Fruit fly (Drosophila melanogaster) whole organism, embryonic: ENCODE results near the gene can.

ENCODE experiments used
- Abd-B ChIP-seq: fragments of 200-800 bp; sonication (Bioruptor generic); optimal IDR thresholded peaks from 2 replicates; lab custom pipeline; 2018; ENCODE audit warnings: missing biosample characterization, mild to moderate bottlenecking, missing genetic modification characterization, moderate library complexity
- Ada2b ChIP-seq: fragments of 200-800 bp; sonication (Bioruptor generic); IDR thresholded peaks from 2 replicates; pipeline ENCODE4 v1.3.6; 2022; ENCODE audit warnings: missing biosample characterization, missing genetic modification characterization
- Bdp1 ChIP-seq: fragments of 200-800 bp; sonication (Bioruptor generic); optimal IDR thresholded peaks from 3 replicates; lab custom pipeline; 2016; ENCODE audit warnings: missing biosample characterization, missing genetic modification characterization
- Blimp-1 ChIP-seq: fragments of 200-800 bp; sonication (Bioruptor generic); optimal IDR thresholded peaks from 3 replicates; lab custom pipeline; 2018; ENCODE audit warnings: missing biosample characterization, missing genetic modification characterization, mild to moderate bottlenecking, moderate library complexity, missing genetic modification reagents
- Bteb2 ChIP-seq: fragments of 200-800 bp; sonication (Bioruptor generic); optimal IDR thresholded peaks from 2 replicates; lab custom pipeline; 2016; ENCODE audit warnings: missing biosample characterization, missing genetic modification characterization
- CG10209 ChIP-seq: fragments of 200-800 bp; sonication (Bioruptor generic); optimal IDR thresholded peaks from 3 replicates; lab custom pipeline; 2017; ENCODE audit warnings: missing biosample characterization, mild to moderate bottlenecking, missing genetic modification characterization, missing genetic modification reagents
- CG10267 ChIP-seq: fragments of 200-800 bp; sonication (Bioruptor generic); optimal IDR thresholded peaks from 2 replicates; lab custom pipeline; 2018; ENCODE audit warnings: missing biosample characterization, mild to moderate bottlenecking, missing genetic modification characterization, moderate library complexity
- CG10431 ChIP-seq: fragments of 200-800 bp; sonication (Bioruptor generic); optimal IDR thresholded peaks from 3 replicates; lab custom pipeline; 2018; ENCODE audit warnings: missing biosample characterization, mild to moderate bottlenecking, missing genetic modification characterization
- CG10462 ChIP-seq: fragments of 200-800 bp; sonication (Bioruptor generic); optimal IDR thresholded peaks from 2 replicates; lab custom pipeline; 2016; ENCODE audit warnings: missing biosample characterization, missing genetic modification characterization
- CG11085 ChIP-seq: fragments of 200-800 bp; sonication (Bioruptor generic); IDR thresholded peaks from 2 replicates; pipeline ENCODE4 v1.3.6; 2022; ENCODE audit warnings: missing biosample characterization, missing genetic modification characterization
- CG14050 ChIP-seq: fragments of 200-800 bp; sonication (Bioruptor generic); IDR thresholded peaks from 3 replicates; pipeline ENCODE4 v1.3.6; 2022; ENCODE audit warnings: missing biosample characterization, missing genetic modification characterization
- CG14710 ChIP-seq: fragments of 200-800 bp; sonication (Bioruptor generic); optimal IDR thresholded peaks from 3 replicates; lab custom pipeline; 2019; ENCODE audit warnings: missing biosample characterization, mild to moderate bottlenecking, missing genetic modification characterization, moderate library complexity
- CG14860 ChIP-seq: fragments of 200-800 bp; sonication (Bioruptor generic); IDR thresholded peaks from 3 replicates; pipeline ENCODE4 v1.3.6; 2022; ENCODE audit warnings: missing biosample characterization, missing genetic modification characterization; ENCODE audit not compliant: partially characterized antibody
- CG15269 ChIP-seq: fragments of 200-800 bp; sonication (Bioruptor generic); optimal IDR thresholded peaks from 2 replicates; lab custom pipeline; 2018; ENCODE audit warnings: missing biosample characterization, mild to moderate bottlenecking, missing genetic modification characterization, moderate library complexity
- CG17328 ChIP-seq: fragments of 200-800 bp; sonication (Bioruptor generic); IDR thresholded peaks from 2 replicates; pipeline ENCODE4 v1.3.6; 2022; ENCODE audit warnings: missing biosample characterization, missing genetic modification characterization
- CG17568 ChIP-seq: fragments of 200-800 bp; sonication (Bioruptor generic); optimal IDR thresholded peaks from 2 replicates; lab custom pipeline; 2018; ENCODE audit warnings: missing biosample characterization, mild to moderate bottlenecking, missing genetic modification characterization, moderate library complexity
- CG31388 ChIP-seq: fragments of 200-800 bp; sonication (Bioruptor generic); optimal IDR thresholded peaks from 2 replicates; lab custom pipeline; 2016; ENCODE audit warnings: missing biosample characterization, missing genetic modification characterization
- CG34376 ChIP-seq: fragments of 200-800 bp; sonication (Bioruptor generic); optimal IDR thresholded peaks from 2 replicates; lab custom pipeline; 2018; ENCODE audit warnings: missing biosample characterization, mild to moderate bottlenecking, missing genetic modification characterization
- CG42726 ChIP-seq: fragments of 200-800 bp; sonication (Bioruptor generic); IDR thresholded peaks from 2 replicates; pipeline ENCODE4 v1.3.6; 2022; ENCODE audit warnings: missing biosample characterization, missing genetic modification characterization; ENCODE audit not compliant: partially characterized antibody
- CG6175 ChIP-seq: fragments of 200-800 bp; sonication (Bioruptor generic); IDR thresholded peaks from 3 replicates; pipeline ENCODE4 v1.3.6; 2022; ENCODE audit warnings: missing biosample characterization, missing genetic modification characterization
- CG9437 ChIP-seq: fragments of 200-800 bp; sonication (Bioruptor generic); optimal IDR thresholded peaks from 2 replicates; lab custom pipeline; 2018; ENCODE audit warnings: missing biosample characterization, mild to moderate bottlenecking, missing genetic modification characterization
- Dll ChIP-seq: fragments of 200-800 bp; sonication (Bioruptor generic); IDR thresholded peaks from 4 replicates; pipeline ENCODE4 v1.3.6; 2022; ENCODE audit warnings: missing biosample characterization, missing genetic modification characterization; ENCODE audit not compliant: partially characterized antibody
- Dref ChIP-seq: fragments of 200-800 bp; sonication (Bioruptor generic); IDR thresholded peaks from 2 replicates; pipeline ENCODE4 v1.3.6; 2022; ENCODE audit warnings: missing biosample characterization, missing genetic modification characterization
- Elba2 ChIP-seq: fragments of 200-800 bp; sonication (Bioruptor generic); optimal IDR thresholded peaks from 3 replicates; lab custom pipeline; 2016; ENCODE audit warnings: missing biosample characterization, missing genetic modification characterization
- Fer1 ChIP-seq: fragments of 200-800 bp; sonication (Bioruptor generic); optimal IDR thresholded peaks from 2 replicates; lab custom pipeline; 2017; ENCODE audit warnings: missing biosample characterization, mild to moderate bottlenecking, missing genetic modification characterization
- HLH54F ChIP-seq: fragments of 200-800 bp; sonication (Bioruptor generic); optimal IDR thresholded peaks from 3 replicates; lab custom pipeline; 2016; ENCODE audit warnings: missing biosample characterization, missing genetic modification characterization
- HLHmδ ChIP-seq: fragments of 200-800 bp; sonication (Bioruptor generic); optimal IDR thresholded peaks from 2 replicates; lab custom pipeline; 2018; ENCODE audit warnings: missing biosample characterization, mild to moderate bottlenecking, missing genetic modification characterization, moderate library complexity
- NC2β ChIP-seq: fragments of 200-800 bp; sonication (Bioruptor generic); optimal IDR thresholded peaks from 2 replicates; lab custom pipeline; 2016; ENCODE audit warnings: missing biosample characterization, missing genetic modification characterization
- Nf-YA ChIP-seq: fragments of 200-800 bp; sonication (Bioruptor generic); IDR thresholded peaks from 2 replicates; pipeline ENCODE4 v1.3.6; 2022; ENCODE audit warnings: missing biosample characterization, missing genetic modification characterization
- Poxn ChIP-seq: fragments of 200-800 bp; sonication (Bioruptor generic); IDR thresholded peaks from 2 replicates; pipeline ENCODE4 v1.3.6; 2022; ENCODE audit warnings: missing biosample characterization, missing genetic modification characterization
- Sin3A ChIP-seq: fragments of >200 bp; optimal IDR thresholded peaks from 2 replicates; lab custom pipeline; 2018
- TFAM ChIP-seq: fragments of 200-800 bp; sonication (Bioruptor generic); optimal IDR thresholded peaks from 2 replicates; lab custom pipeline; 2017; ENCODE audit warnings: missing biosample characterization, missing genetic modification characterization, inconsistent platforms
- Vsx1 ChIP-seq: fragments of 200-800 bp; sonication (Bioruptor generic); optimal IDR thresholded peaks from 2 replicates; lab custom pipeline; 2017; ENCODE audit warnings: missing biosample characterization, mild to moderate bottlenecking, missing genetic modification characterization, missing genetic modification reagents
- al ChIP-seq: fragments of 200-800 bp; sonication (Bioruptor generic); IDR thresholded peaks from 2 replicates; pipeline ENCODE4 v1.3.6; 2022; ENCODE audit warnings: missing biosample characterization, missing genetic modification characterization
- ara ChIP-seq: fragments of 200-800 bp; sonication (Bioruptor generic); IDR thresholded peaks from 2 replicates; pipeline ENCODE4 v1.3.6; 2022; ENCODE audit warnings: missing biosample characterization, missing genetic modification characterization
- btn ChIP-seq: fragments of 200-800 bp; sonication (Bioruptor generic); optimal IDR thresholded peaks from 2 replicates; lab custom pipeline; 2016; ENCODE audit warnings: missing biosample characterization, missing genetic modification characterization
- cwo ChIP-seq: fragments of 200-800 bp; sonication (Bioruptor generic); optimal IDR thresholded peaks from 3 replicates; lab custom pipeline; 2017; ENCODE audit warnings: missing biosample characterization, missing genetic modification characterization, mild to moderate bottlenecking, moderate library complexity, missing genetic modification reagents
- eve ChIP-seq, 2 experiments: fragments of >200 bp; optimal IDR thresholded peaks; 2 replicates each; lab custom pipeline; 2017; ENCODE audit warnings: missing biosample characterization in 2 of 2, missing genetic modification characterization in 2 of 2
- ewg ChIP-seq: fragments of 200-800 bp; sonication (Bioruptor generic); optimal IDR thresholded peaks from 3 replicates; lab custom pipeline; 2017; ENCODE audit warnings: mild to moderate bottlenecking, missing biosample characterization, missing genetic modification reagents, missing genetic modification characterization
- fd102C ChIP-seq: fragments of 200-800 bp; sonication (Bioruptor generic); optimal IDR thresholded peaks from 2 replicates; lab custom pipeline; 2018; ENCODE audit warnings: missing biosample characterization, mild to moderate bottlenecking, missing genetic modification characterization, moderate library complexity
- fru ChIP-seq: fragments of >200 bp; optimal IDR thresholded peaks from 2 replicates; lab custom pipeline; 2017
- gem ChIP-seq: fragments of 200-800 bp; sonication (Bioruptor generic); optimal IDR thresholded peaks from 2 replicates; lab custom pipeline; 2019; ENCODE audit warnings: missing biosample characterization, mild to moderate bottlenecking, missing genetic modification characterization, moderate library complexity
- gt ChIP-seq: fragments of 200-800 bp; sonication (Bioruptor generic); IDR thresholded peaks from 2 replicates; pipeline ENCODE4 v1.3.6; 2022; ENCODE audit warnings: missing biosample characterization, missing genetic modification characterization
- ind ChIP-seq: fragments of 200-800 bp; sonication (Bioruptor generic); optimal IDR thresholded peaks from 3 replicates; lab custom pipeline; 2016; ENCODE audit warnings: missing biosample characterization, missing genetic modification characterization
- insv ChIP-seq, 2 experiments: fragments of 200-800 bp; sonication (Bioruptor generic); optimal IDR thresholded peaks; 3 replicates each; lab custom pipeline; 2016 to 2018; ENCODE audit warnings: missing biosample characterization in 2 of 2, missing genetic modification characterization in 2 of 2
- oc ChIP-seq: fragments of 200-800 bp; sonication (Bioruptor generic); optimal IDR thresholded peaks from 2 replicates; lab custom pipeline; 2018; ENCODE audit warnings: missing biosample characterization, mild to moderate bottlenecking, missing genetic modification characterization, moderate library complexity
- prd ChIP-seq, 3 experiments: fragments of >200 bp in 2 of 3; fragments of 200-800 bp in 1 of 3; sonication (Bioruptor generic) in 1 of 3; optimal IDR thresholded peaks in 2 of 3; IDR thresholded peaks in 1 of 3; 2 replicates in 2 of 3; 3 replicates in 1 of 3; pipeline versions ENCODE4 v1.3.6 to Lab custom; 2017 to 2022; ENCODE audit warnings: missing biosample characterization in 1 of 3, missing genetic modification characterization in 1 of 3
- pros ChIP-seq: fragments of 200-800 bp; sonication (Bioruptor generic); optimal IDR thresholded peaks from 3 replicates; lab custom pipeline; 2019; ENCODE audit warnings: missing biosample characterization, mild to moderate bottlenecking, missing genetic modification characterization, moderate library complexity
- pum ChIP-seq: fragments of 200-800 bp; sonication (Bioruptor generic); optimal IDR thresholded peaks from 2 replicates; lab custom pipeline; 2016; ENCODE audit warnings: missing biosample characterization, missing genetic modification characterization
- rib ChIP-seq: fragments of 200-800 bp; sonication (Bioruptor generic); IDR thresholded peaks from 2 replicates; pipeline ENCODE4 v1.3.6; 2022; ENCODE audit warnings: missing biosample characterization, missing genetic modification characterization
- vvl ChIP-seq: fragments of 200-800 bp; sonication (Bioruptor generic); IDR thresholded peaks from 2 replicates; pipeline ENCODE4 v1.3.6; 2022; ENCODE audit warnings: missing biosample characterization, missing genetic modification characterization
- zen ChIP-seq: fragments of 200-800 bp; sonication (Bioruptor generic); optimal IDR thresholded peaks from 3 replicates; lab custom pipeline; 2018; ENCODE audit warnings: missing biosample characterization, mild to moderate bottlenecking, missing genetic modification characterization, moderate library complexity

can gene

DNA sequence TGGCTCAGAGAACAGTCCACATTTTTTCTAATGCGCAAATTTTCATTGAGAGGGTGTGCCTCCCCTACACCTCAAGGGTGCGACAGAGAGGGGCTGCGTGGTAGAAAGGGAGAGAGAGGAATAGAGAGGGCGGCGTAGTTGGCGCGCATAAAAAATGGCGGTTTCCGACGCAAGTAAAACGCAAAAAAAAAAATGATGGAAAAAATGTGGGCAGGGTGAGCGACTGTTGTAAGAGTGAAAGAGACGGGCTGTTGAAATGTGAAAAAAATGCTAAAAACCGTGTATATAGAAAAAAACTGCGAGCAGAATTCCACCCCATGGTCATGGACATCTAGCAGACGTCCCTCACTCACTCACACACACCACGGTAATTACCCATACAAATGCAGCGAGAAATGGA lies 40.9 kb downstream of the can start (continued):
- TF ChIP-seq Bdp1 (GFP tag; lab: Kevin White, UChicago) (no peak), fru (no peak), Ada2b (GFP tag; lab: Robert Waterston, UW) (no peak), CG10462 (GFP tag; lab: Kevin White, UChicago) (no peak), Vsx1 (GFP tag; lab: Kevin White, UChicago) (no peak), Blimp-1 (no peak), pros (no peak), Bteb2 (GFP tag; lab: Kevin White, UChicago) (no peak), HLH54F (GFP tag; lab: Kevin White, UChicago) (no peak), insv (GFP tag; optimal IDR thresholded peaks at IDR 0.05; lab: Kevin White, UChicago) (no peak), Poxn (GFP tag; lab: Robert Waterston, UW) (no peak), Dref (GFP tag; lab: Robert Waterston, UW) (no peak), CG14860 (GFP tag; lab: Robert Waterston, UW) (no peak), NC2β (no peak), vvl (GFP tag; lab: Robert Waterston, UW) (0 out of 2 replicates have a peak, but pooled peaks have one; percentile 45), CG31388 (GFP tag; lab: Kevin White, UChicago) (no peak), CG11085 (GFP tag; lab: Robert Waterston, UW) (0 out of 2 replicates have a peak, but pooled peaks have one; percentile 14), Sin3A (lab: Kevin White, UChicago) (no peak), CG15269 (tag; lab: Kevin White, UChicago) (no peak), btn (GFP tag; lab: Kevin White, UChicago) (no peak), CG14710 (tag; lab: Kevin White, UChicago) (no peak), cwo (GFP tag; lab: Kevin White, UChicago) (no peak), zen (tag; lab: Kevin White, UChicago) (no peak), CG17328 (GFP tag; lab: Robert Waterston, UW) (no peak), rib (GFP tag; lab: Robert Waterston, UW) (peak; percentile 58; the same call in 1 of the 2 replicates), ewg (GFP tag; lab: Kevin White, UChicago) (peak; percentile 79), CG10267 (tag; lab: Kevin White, UChicago) (no peak), Nf-YA (no peak), ara (GFP tag; lab: Robert Waterston, UW) (no peak), CG42726 (GFP tag; lab: Robert Waterston, UW) (no peak), TFAM (GFP tag; lab: Kevin White, UChicago) (no peak), CG17568 (GFP tag; lab: Kevin White, UChicago) (no peak), fd102C (GFP tag; lab: Kevin White, UChicago) (no peak), eve (GFP tag; optimal IDR thresholded peaks at IDR 0.05; lab: Kevin White, UChicago) (no peak), al (GFP tag; lab: Robert Waterston, UW) (no peak), CG9437 (no peak), Fer1 (GFP tag; lab: Kevin White, UChicago) (no peak), CG10209 (GFP tag; lab: Kevin White, UChicago) (no peak), Abd-B (no peak), gem (tag; lab: Kevin White, UChicago) (no peak), pum (GFP tag; lab: Kevin White, UChicago) (no peak), gt (GFP tag; lab: Robert Waterston, UW) (no peak), CG6175 (GFP tag; lab: Robert Waterston, UW) (no peak), Dll (GFP tag; lab: Robert Waterston, UW) (no peak), ind (no peak), CG10431 (no peak), Elba2 (GFP tag; lab: Kevin White, UChicago) (no peak), oc (tag; lab: Kevin White, UChicago) (no peak), HLHmδ (GFP tag; lab: Kevin White, UChicago) (no peak), CG34376 (no peak), prd (optimal IDR thresholded peaks at IDR 0.05; lab: Kevin White, UChicago) (no peak), prd (GFP tag; IDR thresholded peaks at IDR 0.05; lab: Robert Waterston, UW) (no peak), CG14050 (no peak)
